Fruit fly (Drosophila melanogaster) whole organism, embryonic: ENCODE results near the gene Sry-alpha.

Experiments
- Bgb ChIP-seq: fragments of 200-800 bp; sonication (Bioruptor generic); IDR thresholded peaks from 2 replicates; pipeline ENCODE4 v1.3.6; 2022; ENCODE audit warnings: missing biosample characterization, missing genetic modification characterization; ENCODE audit not compliant: partially characterized antibody
- CG10147 ChIP-seq: fragments of 200-800 bp; sonication (Bioruptor generic); optimal IDR thresholded peaks from 2 replicates; lab custom pipeline; 2019; ENCODE audit warnings: missing biosample characterization, mild to moderate bottlenecking, missing genetic modification characterization, moderate library complexity
- CG11504 ChIP-seq: fragments of 200-800 bp; sonication (Bioruptor generic); optimal IDR thresholded peaks from 3 replicates; lab custom pipeline; 2019; ENCODE audit warnings: missing biosample characterization, mild to moderate bottlenecking, missing genetic modification characterization, moderate library complexity
- CG12236 ChIP-seq: fragments of 200-800 bp; sonication (Bioruptor generic); optimal IDR thresholded peaks from 2 replicates; lab custom pipeline; 2016; ENCODE audit warnings: missing biosample characterization, missing genetic modification characterization
- CG12744 ChIP-seq: fragments of 200-800 bp; sonication (Bioruptor generic); optimal IDR thresholded peaks from 2 replicates; lab custom pipeline; 2016; ENCODE audit warnings: missing biosample characterization, missing genetic modification characterization
- CG12769 ChIP-seq: fragments of 200-800 bp; sonication (Bioruptor generic); optimal IDR thresholded peaks from 2 replicates; lab custom pipeline; 2019; ENCODE audit warnings: missing biosample characterization, mild to moderate bottlenecking, missing genetic modification characterization, moderate library complexity
- CG14014 ChIP-seq: fragments of 200-800 bp; sonication (Bioruptor generic); IDR thresholded peaks from 2 replicates; pipeline ENCODE4 v1.3.6; 2022; ENCODE audit warnings: missing biosample characterization, missing genetic modification characterization
- CG15479 ChIP-seq: fragments of 200-800 bp; sonication (Bioruptor generic); optimal IDR thresholded peaks from 3 replicates; lab custom pipeline; 2019; ENCODE audit warnings: missing biosample characterization, mild to moderate bottlenecking, missing genetic modification characterization, moderate library complexity
- CG15696 ChIP-seq: fragments of 200-800 bp; sonication (Bioruptor generic); optimal IDR thresholded peaks from 2 replicates; lab custom pipeline; 2019; ENCODE audit warnings: missing biosample characterization, mild to moderate bottlenecking, missing genetic modification characterization, moderate library complexity
- CG1603 ChIP-seq: fragments of 200-800 bp; sonication (Bioruptor generic); optimal IDR thresholded peaks from 2 replicates; lab custom pipeline; 2019; ENCODE audit warnings: missing biosample characterization, mild to moderate bottlenecking, missing genetic modification characterization, moderate library complexity
- CG16813 ChIP-seq: fragments of 200-800 bp; sonication (Bioruptor generic); IDR thresholded peaks from 3 replicates; pipeline ENCODE4 v1.3.6; 2022; ENCODE audit warnings: missing biosample characterization, missing genetic modification characterization; ENCODE audit not compliant: partially characterized antibody
- CG17612 ChIP-seq: fragments of 200-800 bp; sonication (Bioruptor generic); IDR thresholded peaks from 2 replicates; pipeline ENCODE4 v1.3.6; 2022; ENCODE audit warnings: missing biosample characterization, missing genetic modification characterization
- CG17912 ChIP-seq: fragments of 200-800 bp; sonication (Bioruptor generic); optimal IDR thresholded peaks from 2 replicates; lab custom pipeline; 2018; ENCODE audit warnings: missing biosample characterization, mild to moderate bottlenecking, missing genetic modification characterization
- CG2202 ChIP-seq: fragments of 200-800 bp; sonication (Bioruptor generic); optimal IDR thresholded peaks from 2 replicates; lab custom pipeline; 2018; ENCODE audit warnings: missing biosample characterization, mild to moderate bottlenecking, missing genetic modification characterization
- CG31441 ChIP-seq: fragments of 200-800 bp; sonication (Bioruptor generic); IDR thresholded peaks from 2 replicates; pipeline ENCODE4 v1.3.6; 2022; ENCODE audit warnings: missing biosample characterization, missing genetic modification characterization
- CG4854 ChIP-seq: fragments of 200-800 bp; sonication (Bioruptor generic); optimal IDR thresholded peaks from 2 replicates; lab custom pipeline; 2016; ENCODE audit warnings: missing biosample characterization, missing genetic modification characterization, inconsistent platforms
- CG6175 ChIP-seq: fragments of 200-800 bp; sonication (Bioruptor generic); IDR thresholded peaks from 3 replicates; pipeline ENCODE4 v1.3.6; 2022; ENCODE audit warnings: missing biosample characterization, missing genetic modification characterization
- CG6654 ChIP-seq: fragments of 200-800 bp; sonication (Bioruptor generic); optimal IDR thresholded peaks from 2 replicates; lab custom pipeline; 2017; ENCODE audit warnings: missing biosample characterization, mild to moderate bottlenecking, missing genetic modification characterization
- CG8388 ChIP-seq: fragments of 200-800 bp; sonication (Bioruptor generic); optimal IDR thresholded peaks from 2 replicates; lab custom pipeline; 2019; ENCODE audit warnings: missing biosample characterization, mild to moderate bottlenecking, missing genetic modification characterization, moderate library complexity
- CG9932 ChIP-seq: fragments of 200-800 bp; sonication (Bioruptor generic); IDR thresholded peaks from 2 replicates; pipeline ENCODE4 v1.3.6; 2022; ENCODE audit warnings: missing biosample characterization, missing genetic modification characterization
- Doc3 ChIP-seq: fragments of 200-800 bp; sonication (Bioruptor generic); IDR thresholded peaks from 3 replicates; pipeline ENCODE4 v1.3.6; 2022; ENCODE audit warnings: missing biosample characterization, missing genetic modification characterization; ENCODE audit not compliant: partially characterized antibody
- Gug ChIP-seq: fragments of 200-800 bp; sonication (Bioruptor generic); IDR thresholded peaks from 4 replicates; pipeline ENCODE4 v1.3.6; 2022; ENCODE audit warnings: missing biosample characterization, missing genetic modification characterization
- Kr ChIP-seq: fragments of 200-800 bp; sonication (Bioruptor generic); optimal IDR thresholded peaks from 2 replicates; lab custom pipeline; 2017; ENCODE audit warnings: missing biosample characterization, mild to moderate bottlenecking, missing genetic modification characterization
- Lim3 ChIP-seq: fragments of 200-800 bp; sonication (Bioruptor generic); IDR thresholded peaks from 2 replicates; pipeline ENCODE4 v1.3.6; 2022; ENCODE audit warnings: missing biosample characterization, missing genetic modification characterization
- Nf-YB ChIP-seq: fragments of 200-800 bp; sonication (Bioruptor generic); optimal IDR thresholded peaks from 3 replicates; lab custom pipeline; 2019; ENCODE audit warnings: missing biosample characterization, mild to moderate bottlenecking, missing genetic modification characterization, moderate library complexity
- Ptx1 ChIP-seq: fragments of 200-800 bp; sonication (Bioruptor generic); IDR thresholded peaks from 2 replicates; pipeline ENCODE4 v1.3.6; 2022; ENCODE audit warnings: missing biosample characterization, missing genetic modification characterization
- amos ChIP-seq: fragments of 200-800 bp; sonication (Bioruptor generic); IDR thresholded peaks from 2 replicates; pipeline ENCODE4 v1.3.6; 2022; ENCODE audit warnings: missing biosample characterization, missing genetic modification characterization; ENCODE audit not compliant: partially characterized antibody
- ash1 ChIP-seq: fragments of 200-800 bp; sonication (Bioruptor generic); optimal IDR thresholded peaks from 2 replicates; lab custom pipeline; 2018; ENCODE audit warnings: missing biosample characterization, mild to moderate bottlenecking, missing genetic modification characterization
- bbx ChIP-seq: fragments of 200-800 bp; sonication (Bioruptor generic); IDR thresholded peaks from 2 replicates; pipeline ENCODE4 v1.3.6; 2022; ENCODE audit warnings: missing biosample characterization, missing genetic modification characterization; ENCODE audit not compliant: partially characterized antibody
- btn ChIP-seq: fragments of 200-800 bp; sonication (Bioruptor generic); optimal IDR thresholded peaks from 2 replicates; lab custom pipeline; 2016; ENCODE audit warnings: missing biosample characterization, missing genetic modification characterization
- chif ChIP-seq, 2 experiments: fragments of 200-800 bp; sonication (Bioruptor generic); optimal IDR thresholded peaks; 3 replicates each; lab custom pipeline; 2016; ENCODE audit warnings: missing biosample characterization in 2 of 2, missing genetic modification characterization in 2 of 2
- crol ChIP-seq: fragments of 200-800 bp; sonication (Bioruptor generic); IDR thresholded peaks from 2 replicates; pipeline ENCODE4 v1.3.6; 2022; ENCODE audit warnings: missing biosample characterization, missing genetic modification characterization
- da ChIP-seq: fragments of 200-800 bp; sonication (Bioruptor generic); optimal IDR thresholded peaks from 2 replicates; lab custom pipeline; 2016; ENCODE audit warnings: missing biosample characterization, missing genetic modification characterization
- danr ChIP-seq: fragments of 200-800 bp; sonication (Bioruptor generic); IDR thresholded peaks from 2 replicates; pipeline ENCODE4 v1.3.6; 2022; ENCODE audit warnings: missing biosample characterization, missing genetic modification characterization
- eve ChIP-seq, 2 experiments: fragments of >200 bp; optimal IDR thresholded peaks; 2 replicates each; lab custom pipeline; 2017; ENCODE audit warnings: missing biosample characterization in 2 of 2, missing genetic modification characterization in 2 of 2
- gcm ChIP-seq: fragments of 200-800 bp; sonication (Bioruptor generic); optimal IDR thresholded peaks from 2 replicates; lab custom pipeline; 2019; ENCODE audit warnings: missing biosample characterization, mild to moderate bottlenecking, missing genetic modification characterization, moderate library complexity
- her ChIP-seq: fragments of 200-800 bp; sonication (Bioruptor generic); optimal IDR thresholded peaks from 2 replicates; lab custom pipeline; 2016; ENCODE audit warnings: missing biosample characterization, missing genetic modification characterization
- jing ChIP-seq: fragments of 200-800 bp; sonication (Bioruptor generic); optimal IDR thresholded peaks from 2 replicates; lab custom pipeline; 2018; ENCODE audit warnings: missing biosample characterization, mild to moderate bottlenecking, missing genetic modification characterization
- lab ChIP-seq: fragments of 200-800 bp; sonication (Bioruptor generic); optimal IDR thresholded peaks from 3 replicates; lab custom pipeline; 2017; ENCODE audit warnings: missing biosample characterization, missing genetic modification characterization, mild to moderate bottlenecking, moderate library complexity, missing genetic modification reagents
- mam ChIP-seq: fragments of 200-800 bp; sonication (Bioruptor generic); optimal IDR thresholded peaks from 3 replicates; lab custom pipeline; 2016; ENCODE audit warnings: missing biosample characterization, missing genetic modification characterization
- onecut ChIP-seq: fragments of 200-800 bp; sonication (Bioruptor generic); IDR thresholded peaks from 2 replicates; pipeline ENCODE4 v1.3.6; 2022; ENCODE audit warnings: missing biosample characterization, missing genetic modification characterization
- peb ChIP-seq: fragments of 200-800 bp; sonication (Bioruptor generic); IDR thresholded peaks from 2 replicates; pipeline ENCODE4 v1.3.6; 2022; ENCODE audit warnings: missing biosample characterization, missing genetic modification characterization
- ranshi ChIP-seq: fragments of 200-800 bp; sonication (Bioruptor generic); IDR thresholded peaks from 2 replicates; pipeline ENCODE4 v1.3.6; 2022; ENCODE audit warnings: missing biosample characterization, missing genetic modification characterization
- rib ChIP-seq: fragments of 200-800 bp; sonication (Bioruptor generic); IDR thresholded peaks from 2 replicates; pipeline ENCODE4 v1.3.6; 2022; ENCODE audit warnings: missing biosample characterization, missing genetic modification characterization
- sens ChIP-seq: fragments of 200-800 bp; sonication (Bioruptor generic); peaks from one replicate; lab custom pipeline; 2016; ENCODE audit warnings: missing biosample characterization, missing genetic modification characterization
- shn ChIP-seq: fragments of 200-800 bp; sonication (Bioruptor generic); optimal IDR thresholded peaks from 3 replicates; lab custom pipeline; 2016; ENCODE audit warnings: missing biosample characterization, missing genetic modification characterization
- sna ChIP-seq: fragments of 200-800 bp; sonication (Bioruptor generic); IDR thresholded peaks from 2 replicates; pipeline ENCODE4 v1.3.6; 2022; ENCODE audit warnings: missing biosample characterization, missing genetic modification characterization; ENCODE audit not compliant: partially characterized antibody
- tll ChIP-seq, 2 experiments: fragments of 200-800 bp in 1 of 2; fragments of >200 bp in 1 of 2; sonication (Bioruptor generic) in 1 of 2; optimal IDR thresholded peaks; 2 replicates each; lab custom pipeline; 2017 to 2019; ENCODE audit warnings: missing biosample characterization in 2 of 2, missing genetic modification characterization in 2 of 2, mild to moderate bottlenecking in 1 of 2, moderate library complexity in 1 of 2
- twi ChIP-seq: fragments of 200-800 bp; optimal IDR thresholded peaks from 2 replicates; lab custom pipeline; 2019; ENCODE audit warnings: missing biosample characterization, mild to moderate bottlenecking, missing genetic modification characterization, moderate library complexity
- yki ChIP-seq: fragments of >200 bp; optimal IDR thresholded peaks from 3 replicates; lab custom pipeline; 2018
- z ChIP-seq: fragments of 200-800 bp; sonication (Bioruptor generic); IDR thresholded peaks from 3 replicates; pipeline ENCODE4 v1.3.6; 2022; ENCODE audit warnings: missing biosample characterization, missing genetic modification characterization

Sry-alpha gene

dm6 chr3R:30061154-30061482 is 21.6 kb downstream of the Sry-alpha start (continued):
- TF ChIP-seq yki, result no peak
- no peak; the same call in 1 of the 2 replicates for TF ChIP-seq crol (GFP tag; lab: Robert Waterston, UW)
- TF ChIP-seq shn, result peak; percentile 42
- TF ChIP-seq bbx (GFP tag; lab: Robert Waterston, UW), result no peak
- TF ChIP-seq ranshi (GFP tag; lab: Robert Waterston, UW), result peak; percentile 92
- peak; percentile 60 for TF ChIP-seq CG12769 (tag; lab: Kevin White, UChicago)
- no peak for TF ChIP-seq da (GFP tag; lab: Kevin White, UChicago)
- TF ChIP-seq CG4854 (GFP tag; lab: Kevin White, UChicago), result peak; percentile 80
- no peak for TF ChIP-seq CG17912 (GFP tag; lab: Kevin White, UChicago)
- peak; percentile 85 for TF ChIP-seq danr (GFP tag; lab: Robert Waterston, UW)
- TF ChIP-seq btn, result peak; percentile 77
- TF ChIP-seq CG14014 (GFP tag; lab: Robert Waterston, UW), result peak; percentile 92
- peak; percentile 88 for TF ChIP-seq gcm (GFP tag; lab: Kevin White, UChicago)
- no peak for TF ChIP-seq Kr (GFP tag; lab: Kevin White, UChicago)
- TF ChIP-seq sna (GFP tag; lab: Robert Waterston, UW), result no peak
- TF ChIP-seq mam, result peak; percentile 87
- peak; percentile 43 for TF ChIP-seq Nf-YB (GFP tag; lab: Kevin White, UChicago)
- TF ChIP-seq CG31441 (GFP tag; lab: Robert Waterston, UW), result peak; percentile 82
- TF ChIP-seq CG12744 (GFP tag; lab: Kevin White, UChicago), result peak; percentile 50
- peak; percentile 55; the same call in 1 of the 3 replicates for TF ChIP-seq CG6175 (GFP tag; lab: Robert Waterston, UW)
- TF ChIP-seq CG15696 (tag; lab: Kevin White, UChicago), result peak; percentile 43
- no peak for TF ChIP-seq twi (tag; lab: Kevin White, UChicago)
- peak; percentile 92 for TF ChIP-seq lab
- TF ChIP-seq CG10147 (GFP tag; lab: Kevin White, UChicago), result peak; percentile 77
- TF ChIP-seq jing (GFP tag; lab: Kevin White, UChicago), result peak; percentile 59
- TF ChIP-seq CG17612 (GFP tag; lab: Robert Waterston, UW), result peak; percentile 75
- peak; percentile 98 for TF ChIP-seq sens (GFP tag; lab: Kevin White, UChicago)
- no peak for TF ChIP-seq Bgb (GFP tag; lab: Robert Waterston, UW)
- TF ChIP-seq z (GFP tag; lab: Robert Waterston, UW), result peak; percentile 56; the same call in 1 of the 3 replicates
- TF ChIP-seq CG8388 (GFP tag; lab: Kevin White, UChicago), result peak; percentile 91
- TF ChIP-seq amos (GFP tag; lab: Robert Waterston, UW), result no peak
- TF ChIP-seq her (GFP tag; lab: Kevin White, UChicago), result peak; percentile 78
- TF ChIP-seq CG2202 (tag; lab: Kevin White, UChicago), result peak; percentile 26
- peak; percentile 62; the same call in 1 of the 2 replicates for TF ChIP-seq rib (GFP tag; lab: Robert Waterston, UW)
- TF ChIP-seq Gug (GFP tag; lab: Robert Waterston, UW), result peak; percentile 83
- no peak for TF ChIP-seq CG16813 (GFP tag; lab: Robert Waterston, UW)
- TF ChIP-seq Lim3 (GFP tag; lab: Robert Waterston, UW), result peak; percentile 74
- TF ChIP-seq Ptx1 (GFP tag; lab: Robert Waterston, UW), result peak; percentile 94
- TF ChIP-seq peb (GFP tag; lab: Robert Waterston, UW), result peak; percentile 87
- TF ChIP-seq CG15479 (GFP tag; lab: Kevin White, UChicago), result no peak
- no peak for TF ChIP-seq CG12236 (GFP tag; lab: Kevin White, UChicago)
- peak; percentile 94 for TF ChIP-seq CG11504 (tag; lab: Kevin White, UChicago)
- TF ChIP-seq ash1, result no peak
- TF ChIP-seq chif (GFP tag; optimal IDR thresholded peaks at IDR 0.05; lab: Kevin White, UChicago), result peak; percentile 77 to 92
- TF ChIP-seq CG6654 (GFP tag; lab: Kevin White, UChicago), result peak; percentile 68
- peak; percentile 93 for TF ChIP-seq CG1603 (tag; lab: Kevin White, UChicago)
- TF ChIP-seq eve (GFP tag; optimal IDR thresholded peaks at IDR 0.05; lab: Kevin White, UChicago), result peak in 1 of 2 experiments; percentile 76
- peak; percentile 68 for TF ChIP-seq CG9932 (GFP tag; lab: Robert Waterston, UW)
- peak; percentile 89 for TF ChIP-seq onecut (GFP tag; lab: Robert Waterston, UW)
- no peak for TF ChIP-seq Doc3 (GFP tag; lab: Robert Waterston, UW)
- no peak for TF ChIP-seq tll (GFP tag; optimal IDR thresholded peaks at IDR 0.05; lab: Kevin White, UChicago)
